Fruit fly (Drosophila melanogaster) whole organism, embryonic: ENCODE results near the gene Obp99b.

Experiments
- Awh ChIP-seq: fragments of 200-800 bp; sonication (Bioruptor generic); IDR thresholded peaks from 2 replicates; pipeline ENCODE4, ENCODE4 v1.3.6; 2022; ENCODE audit warnings: missing biosample characterization, missing genetic modification characterization
- CG10366 ChIP-seq: fragments of 200-800 bp; sonication (Bioruptor generic); IDR thresholded peaks from 2 replicates; pipeline ENCODE4 v1.3.6; 2022; ENCODE audit warnings: missing biosample characterization, missing genetic modification characterization
- CG10959 ChIP-seq: fragments of 200-800 bp; sonication (Bioruptor generic); IDR thresholded peaks from 2 replicates; pipeline ENCODE4 v1.3.6; 2022; ENCODE audit warnings: missing biosample characterization, missing genetic modification characterization
- CG13424 ChIP-seq: fragments of 200-800 bp; sonication (Bioruptor generic); optimal IDR thresholded peaks from 2 replicates; lab custom pipeline; 2019; ENCODE audit warnings: missing biosample characterization, mild to moderate bottlenecking, missing genetic modification characterization, moderate library complexity
- CG17361 ChIP-seq: fragments of 200-800 bp; sonication (Bioruptor generic); IDR thresholded peaks from 3 replicates; pipeline ENCODE4 v1.3.6; 2022; ENCODE audit warnings: missing biosample characterization, missing genetic modification characterization
- CG2678 ChIP-seq: fragments of 200-800 bp; sonication (Bioruptor generic); optimal IDR thresholded peaks from 3 replicates; lab custom pipeline; 2019; ENCODE audit warnings: missing biosample characterization, mild to moderate bottlenecking, missing genetic modification characterization, moderate library complexity
- CG31441 ChIP-seq: fragments of 200-800 bp; sonication (Bioruptor generic); IDR thresholded peaks from 2 replicates; pipeline ENCODE4 v1.3.6; 2022; ENCODE audit warnings: missing biosample characterization, missing genetic modification characterization
- CG3281 ChIP-seq: fragments of 200-800 bp; sonication (Bioruptor generic); optimal IDR thresholded peaks from 3 replicates; lab custom pipeline; 2017; ENCODE audit warnings: missing biosample characterization, mild to moderate bottlenecking, missing genetic modification characterization
- CG4617 ChIP-seq: fragments of 200-800 bp; sonication (Bioruptor generic); optimal IDR thresholded peaks from 3 replicates; lab custom pipeline; 2016; ENCODE audit warnings: missing biosample characterization, missing genetic modification characterization, borderline replicate concordance
- CG4730 ChIP-seq: fragments of 200-800 bp; sonication (Bioruptor generic); IDR thresholded peaks from 2 replicates; pipeline ENCODE4 v1.3.6; 2022; ENCODE audit warnings: missing biosample characterization, missing genetic modification characterization
- CG6272 ChIP-seq: fragments of 200-800 bp; sonication (Bioruptor generic); IDR thresholded peaks from 2 replicates; pipeline ENCODE4 v1.3.6; 2022; ENCODE audit warnings: missing biosample characterization, missing genetic modification characterization
- CG6813 ChIP-seq: fragments of 200-800 bp; sonication (Bioruptor generic); optimal IDR thresholded peaks from 2 replicates; lab custom pipeline; 2017; ENCODE audit warnings: missing biosample characterization, missing genetic modification characterization, mild to moderate bottlenecking, moderate library complexity, missing genetic modification reagents
- CG7839 ChIP-seq: fragments of 200-800 bp; sonication (Bioruptor generic); optimal IDR thresholded peaks from 3 replicates; lab custom pipeline; 2018; ENCODE audit warnings: missing biosample characterization, mild to moderate bottlenecking, missing genetic modification characterization, moderate library complexity
- CkIIα-i1 ChIP-seq: fragments of 200-800 bp; sonication (Bioruptor generic); IDR thresholded peaks from 2 replicates; pipeline ENCODE4 v1.3.6; 2022; ENCODE audit warnings: missing biosample characterization, missing genetic modification characterization
- CrebB ChIP-seq: fragments of 200-800 bp; sonication (Bioruptor generic); optimal IDR thresholded peaks from 3 replicates; lab custom pipeline; 2018; ENCODE audit warnings: missing biosample characterization, mild to moderate bottlenecking, missing genetic modification characterization
- Deaf1 ChIP-seq: fragments of 200-800 bp; optimal IDR thresholded peaks from 3 replicates; lab custom pipeline; 2019; ENCODE audit warnings: missing biosample characterization, mild to moderate bottlenecking, missing genetic modification characterization, moderate library complexity
- Dip2 ChIP-seq: fragments of 200-800 bp; sonication (Bioruptor generic); IDR thresholded peaks from 2 replicates; pipeline ENCODE4 v1.3.6; 2022; ENCODE audit warnings: missing biosample characterization, missing genetic modification characterization
- Doc3 ChIP-seq: fragments of 200-800 bp; sonication (Bioruptor generic); IDR thresholded peaks from 3 replicates; pipeline ENCODE4 v1.3.6; 2022; ENCODE audit warnings: missing biosample characterization, missing genetic modification characterization; ENCODE audit not compliant: partially characterized antibody
- Drgx ChIP-seq: fragments of 200-800 bp; sonication (Bioruptor generic); IDR thresholded peaks from 2 replicates; pipeline ENCODE4 v1.3.6; 2022; ENCODE audit warnings: missing biosample characterization, missing genetic modification characterization
- Ets65A ChIP-seq: fragments of 200-800 bp; sonication (Bioruptor generic); peaks from one replicate; lab custom pipeline; 2016; ENCODE audit warnings: missing biosample characterization, missing genetic modification characterization
- Gsc ChIP-seq: fragments of 200-800 bp; sonication (Bioruptor generic); IDR thresholded peaks from 2 replicates; pipeline ENCODE4 v1.3.6; 2022; ENCODE audit warnings: missing biosample characterization, missing genetic modification characterization
- Mrtf ChIP-seq: fragments of 200-800 bp; sonication (Bioruptor generic); IDR thresholded peaks from 3 replicates; pipeline ENCODE4 v1.3.6; 2022; ENCODE audit warnings: missing biosample characterization, missing genetic modification characterization
- Optix ChIP-seq: fragments of 200-800 bp; sonication (Bioruptor generic); IDR thresholded peaks from 3 replicates; pipeline ENCODE4 v1.3.6; 2022; ENCODE audit warnings: missing biosample characterization, missing genetic modification characterization
- Rx ChIP-seq: fragments of 200-800 bp; sonication (Bioruptor generic); IDR thresholded peaks from 2 replicates; pipeline ENCODE4 v1.3.6; 2022; ENCODE audit warnings: missing biosample characterization, missing genetic modification characterization
- ab ChIP-seq: fragments of 200-800 bp; sonication (Bioruptor generic); optimal IDR thresholded peaks from 2 replicates; lab custom pipeline; 2016; ENCODE audit warnings: missing biosample characterization, missing genetic modification characterization
- ara ChIP-seq: fragments of 200-800 bp; sonication (Bioruptor generic); IDR thresholded peaks from 2 replicates; pipeline ENCODE4 v1.3.6; 2022; ENCODE audit warnings: missing biosample characterization, missing genetic modification characterization
- ase ChIP-seq: fragments of 200-800 bp; sonication (Bioruptor generic); IDR thresholded peaks from 3 replicates; pipeline ENCODE4 v1.3.6; 2022; ENCODE audit warnings: missing biosample characterization, missing genetic modification characterization
- bsh ChIP-seq, 2 experiments: fragments of 200-800 bp; sonication (Bioruptor generic); optimal IDR thresholded peaks; 2 replicates each; lab custom pipeline; 2017 to 2018; ENCODE audit warnings: mild to moderate bottlenecking in 2 of 2, missing biosample characterization in 2 of 2, missing genetic modification characterization in 2 of 2, moderate library complexity in 1 of 2
- chm ChIP-seq: fragments of 200-800 bp; sonication (Bioruptor generic); IDR thresholded peaks from 2 replicates; pipeline ENCODE4 v1.3.6; 2022; ENCODE audit warnings: missing biosample characterization, missing genetic modification characterization
- da ChIP-seq: fragments of 200-800 bp; sonication (Bioruptor generic); optimal IDR thresholded peaks from 2 replicates; lab custom pipeline; 2016; ENCODE audit warnings: missing biosample characterization, missing genetic modification characterization
- esg ChIP-seq: fragments of 200-800 bp; sonication (Bioruptor generic); conservative IDR thresholded peaks from 2 replicates; pipeline ENCODE4 v1.3.6; 2022; ENCODE audit warnings: missing biosample characterization, missing genetic modification characterization
- ewg ChIP-seq: fragments of 200-800 bp; sonication (Bioruptor generic); optimal IDR thresholded peaks from 3 replicates; lab custom pipeline; 2017; ENCODE audit warnings: mild to moderate bottlenecking, missing biosample characterization, missing genetic modification reagents, missing genetic modification characterization
- exex ChIP-seq: fragments of 200-800 bp; sonication (Bioruptor generic); optimal IDR thresholded peaks from 4 replicates; lab custom pipeline; 2018; ENCODE audit warnings: missing biosample characterization, mild to moderate bottlenecking, missing genetic modification characterization, moderate library complexity
- hkb ChIP-seq, 2 experiments: fragments of 200-800 bp in 1 of 2; fragments of >200 bp in 1 of 2; sonication (Bioruptor generic) in 1 of 2; IDR thresholded peaks in 1 of 2; optimal IDR thresholded peaks in 1 of 2; 2 replicates each; pipeline versions ENCODE4 v1.3.6 to Lab custom; 2017 to 2022; ENCODE audit warnings: missing biosample characterization in 1 of 2, missing genetic modification characterization in 1 of 2
- klu ChIP-seq: fragments of 200-800 bp; sonication (Bioruptor generic); IDR thresholded peaks from 2 replicates; pipeline ENCODE4 v1.3.6; 2022; ENCODE audit warnings: missing biosample characterization, missing genetic modification characterization
- kni ChIP-seq: fragments of 200-800 bp; sonication (Bioruptor generic); optimal IDR thresholded peaks from 3 replicates; lab custom pipeline; 2017; ENCODE audit warnings: mild to moderate bottlenecking, missing biosample characterization, missing genetic modification reagents, missing genetic modification characterization
- lab ChIP-seq: fragments of 200-800 bp; sonication (Bioruptor generic); optimal IDR thresholded peaks from 3 replicates; lab custom pipeline; 2017; ENCODE audit warnings: missing biosample characterization, missing genetic modification characterization, mild to moderate bottlenecking, moderate library complexity, missing genetic modification reagents
- otp ChIP-seq: fragments of 200-800 bp; sonication (Bioruptor generic); IDR thresholded peaks from 3 replicates; pipeline ENCODE4, ENCODE4 v1.3.6; 2022; ENCODE audit warnings: missing biosample characterization, missing genetic modification characterization
- prd ChIP-seq, 3 experiments: fragments of >200 bp in 2 of 3; fragments of 200-800 bp in 1 of 3; sonication (Bioruptor generic) in 1 of 3; optimal IDR thresholded peaks in 2 of 3; IDR thresholded peaks in 1 of 3; 2 replicates in 2 of 3; 3 replicates in 1 of 3; pipeline versions ENCODE4 v1.3.6 to Lab custom; 2017 to 2022; ENCODE audit warnings: missing biosample characterization in 1 of 3, missing genetic modification characterization in 1 of 3
- sisA ChIP-seq: fragments of 200-800 bp; sonication (Bioruptor generic); IDR thresholded peaks from 2 replicates; pipeline ENCODE4 v1.3.6; 2022; ENCODE audit warnings: missing biosample characterization, missing genetic modification characterization
- stc ChIP-seq: fragments of 200-800 bp; sonication (Bioruptor generic); IDR thresholded peaks from 2 replicates; pipeline ENCODE4 v1.3.6; 2022; ENCODE audit warnings: missing biosample characterization, missing genetic modification characterization
- tgo ChIP-seq: fragments of 200-800 bp; sonication (Bioruptor generic); IDR thresholded peaks from 3 replicates; pipeline ENCODE4 v1.3.6; 2022; ENCODE audit warnings: missing biosample characterization, missing genetic modification characterization
- unc-4 ChIP-seq: fragments of 200-800 bp; sonication (Bioruptor generic); IDR thresholded peaks from 2 replicates; pipeline ENCODE4 v1.3.6; 2022; ENCODE audit warnings: missing biosample characterization, missing genetic modification characterization; ENCODE audit not compliant: partially characterized antibody
- unpg ChIP-seq: fragments of 200-800 bp; sonication (Bioruptor generic); optimal IDR thresholded peaks from 3 replicates; lab custom pipeline; 2018; ENCODE audit warnings: missing biosample characterization, mild to moderate bottlenecking, missing genetic modification characterization, moderate library complexity
- vfl ChIP-seq: fragments of 200-800 bp; sonication (Bioruptor generic); optimal IDR thresholded peaks from 2 replicates; lab custom pipeline; 2016; ENCODE audit warnings: missing biosample characterization, missing genetic modification characterization
- yki ChIP-seq: fragments of >200 bp; optimal IDR thresholded peaks from 3 replicates; lab custom pipeline; 2018

Gene Obp99b

DNA sequence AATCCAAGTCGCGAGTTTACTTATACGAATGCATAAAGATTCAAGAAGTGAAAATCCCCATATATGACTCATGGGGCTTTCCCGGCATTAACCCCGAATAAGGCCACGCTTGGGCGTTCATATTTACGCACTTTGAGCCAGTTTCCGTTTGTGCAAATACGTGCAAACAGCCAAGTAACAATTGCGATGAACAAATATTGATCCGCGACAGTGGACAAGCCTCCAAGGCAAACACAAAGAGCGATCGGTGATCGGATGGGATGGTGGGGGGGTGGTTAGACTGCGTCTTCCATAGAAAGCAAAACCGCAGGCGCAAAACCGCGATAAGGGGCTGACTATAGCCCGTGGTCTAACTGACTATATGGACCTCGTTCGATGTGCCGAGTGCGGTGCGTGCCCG lies 40.5 kb upstream of the Obp99b start (continued):
- peak; percentile 14 for TF ChIP-seq CG3281

DNA sequence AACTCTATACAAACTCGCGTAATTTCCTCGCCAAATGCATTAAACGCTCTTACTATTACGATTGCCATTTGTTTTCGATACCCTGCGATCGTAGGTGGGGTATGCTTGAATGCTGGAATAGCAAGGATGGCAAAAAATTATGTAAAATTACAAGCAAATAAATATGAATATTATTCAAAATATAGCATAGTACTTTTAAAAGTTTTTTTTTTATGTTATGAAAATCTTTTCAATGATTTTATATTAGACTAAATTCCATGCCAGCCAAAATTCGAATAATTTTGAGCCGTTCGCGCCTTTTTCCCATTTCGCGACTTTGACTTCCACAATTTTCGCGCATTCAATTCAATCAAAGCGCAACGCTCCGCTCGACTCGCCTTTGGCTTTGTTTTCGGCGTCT lies 39.5 kb upstream of the Obp99b start:
- TF ChIP-seq lab (GFP tag; lab: Kevin White, UChicago) (no peak), Drgx (GFP tag; lab: Robert Waterston, UW) (peak; percentile 13; the same call in 1 of the 2 replicates)

- TF ChIP-seq otp (GFP tag; lab: Robert Waterston, UW) (peak; percentile 50; the same call in 1 of the 3 replicates), CrebB (tag; lab: Kevin White, UChicago) (no peak), CG4617 (GFP tag; lab: Kevin White, UChicago) (no peak), unpg (GFP tag; lab: Kevin White, UChicago) (peak; percentile 19), Rx (peak; percentile 56; the same call in 1 of the 2 replicates), Mrtf (GFP tag; lab: Robert Waterston, UW) (peak; percentile 32; the same call in 1 of the 3 replicates), Doc3 (GFP tag; lab: Robert Waterston, UW) (no peak), prd (optimal IDR thresholded peaks at IDR 0.05; lab: Kevin White, UChicago) (no peak), prd (GFP tag; IDR thresholded peaks at IDR 0.05; lab: Robert Waterston, UW) (peak; percentile 46; the same call in 1 of the 3 replicates), Optix (GFP tag; lab: Robert Waterston, UW) (peak; percentile 25; the same call in 1 of the 3 replicates), CG10959 (GFP tag; lab: Robert Waterston, UW) (no peak), CG6272 (peak; percentile 43; the same call in 1 of the 2 replicates), unc-4 (GFP tag; lab: Robert Waterston, UW) (no peak), Awh (GFP tag; lab: Robert Waterston, UW) (peak; percentile 45; the same call in 1 of the 2 replicates), bsh (GFP tag; optimal IDR thresholded peaks at IDR 0.05; lab: Kevin White, UChicago) (peak in 1 of 2 experiments; percentile 4), esg (GFP tag; lab: Robert Waterston, UW) (0 out of 2 replicates have a peak, but pooled peaks have one; percentile 21), sisA (GFP tag; lab: Robert Waterston, UW) (peak; percentile 67), Ets65A (peak; percentile 32), klu (GFP tag; lab: Robert Waterston, UW) (no peak), stc (GFP tag; lab: Robert Waterston, UW) (0 out of 2 replicates have a peak, but pooled peaks have one; percentile 27), vfl (GFP tag; lab: Kevin White, UChicago) (no peak), yki (lab: Kevin White, UChicago) (no peak), ab (GFP tag; lab: Kevin White, UChicago) (no peak), CG7839 (tag; lab: Kevin White, UChicago) (no peak), ase (GFP tag; lab: Robert Waterston, UW) (peak; percentile 61; the same call in 2 of the 3 replicates), Dip2 (GFP tag; lab: Robert Waterston, UW) (no peak), da (no peak), CG6813 (GFP tag; lab: Kevin White, UChicago) (no peak), CG2678 (tag; lab: Kevin White, UChicago) (no peak), kni (no peak), Gsc (GFP tag; lab: Robert Waterston, UW) (no peak), CG17361 (no peak), chm (GFP tag; lab: Robert Waterston, UW) (0 out of 2 replicates have a peak, but pooled peaks have one; percentile 22), ewg (GFP tag; lab: Kevin White, UChicago) (peak; percentile 17), CG13424 (tag; lab: Kevin White, UChicago) (peak; percentile 30), CG10366 (GFP tag; lab: Robert Waterston, UW) (peak; percentile 43; the same call in 1 of the 2 replicates), Deaf1 (tag; lab: Kevin White, UChicago) (no peak), hkb (optimal IDR thresholded peaks at IDR 0.05; lab: Kevin White, UChicago) (no peak), hkb (GFP tag; IDR thresholded peaks at IDR 0.05; lab: Robert Waterston, UW) (0 out of 2 replicates have a peak, but pooled peaks have one; percentile 14), ara (GFP tag; lab: Robert Waterston, UW) (peak; percentile 34; the same call in 1 of the 2 replicates), exex (tag; lab: Kevin White, UChicago) (no peak), tgo (GFP tag; lab: Robert Waterston, UW) (peak; percentile 44; the same call in 2 of the 3 replicates), CG4730 (no peak), CG31441 (GFP tag; lab: Robert Waterston, UW) (no peak), CkIIα-i1 (GFP tag; lab: Robert Waterston, UW) (no peak)
These were observed 38.6 kb upstream of the Obp99b start for dm6 chr3R:29755248-29755647.
